Worm (Caenorhabditis elegans) whole organism, mixed stage, embryonic: ENCODE results near the gene nas-13.
A peak's percentile ranks its signal among the peaks of the same experiment; 100 is the strongest.

ENCODE experiments used
- M03D4.4 ChIP-seq: sonication (generic microtip); optimal IDR thresholded peaks from 2 replicates; lab custom pipeline; 2017; ENCODE audit warnings: mild to moderate bottlenecking, missing genetic modification characterization, missing compliant biosample characterization
- bed-3 ChIP-seq: fragments of 200-800 bp; sonication (Bioruptor generic); optimal IDR thresholded peaks from 3 replicates; lab custom pipeline; 2018; ENCODE audit warnings: mild to moderate bottlenecking, missing genetic modification characterization, moderate library complexity, missing compliant biosample characterization
- blmp-1 ChIP-seq: fragments of 150-350 bp; optimal IDR thresholded peaks from 2 replicates; lab custom pipeline; 2014; ENCODE audit warnings: missing biosample characterization, missing genetic modification characterization
- ceh-43 ChIP-seq: fragments of 200-800 bp; sonication (Bioruptor generic); optimal IDR thresholded peaks from 2 replicates; lab custom pipeline; 2018; ENCODE audit warnings: mild to moderate bottlenecking, missing genetic modification characterization, moderate library complexity, missing compliant biosample characterization
- ces-1 ChIP-seq: fragments of 150-350 bp; optimal IDR thresholded peaks from 2 replicates; lab custom pipeline; 2014; ENCODE audit warnings: missing biosample characterization, missing genetic modification reagents, missing genetic modification characterization
- cnd-1 ChIP-seq: fragments of 200-800 bp; sonication (Bioruptor generic); optimal IDR thresholded peaks from 2 replicates; lab custom pipeline; 2018; ENCODE audit warnings: mild to moderate bottlenecking, missing genetic modification characterization, missing compliant biosample characterization
- drap-1 ChIP-seq: fragments of 200-800 bp; sonication (Bioruptor generic); optimal IDR thresholded peaks from 3 replicates; lab custom pipeline; 2018; ENCODE audit warnings: mild to moderate bottlenecking, missing genetic modification characterization, missing compliant biosample characterization
- elt-1 ChIP-seq: sonication (generic microtip); optimal IDR thresholded peaks from 2 replicates; lab custom pipeline; 2017; ENCODE audit warnings: missing genetic modification characterization, mild to moderate bottlenecking, missing compliant biosample characterization, antibody characterized with exemption, moderate library complexity, borderline replicate concordance; ENCODE audit not compliant: insufficient read depth
- elt-3 ChIP-seq: fragments of 150-350 bp; optimal IDR thresholded peaks from 2 replicates; lab custom pipeline; 2014; ENCODE audit warnings: missing biosample characterization, missing genetic modification characterization
- flh-1 ChIP-seq: fragments of 200-800 bp; sonication (Bioruptor generic); optimal IDR thresholded peaks from 2 replicates; lab custom pipeline; 2018; ENCODE audit warnings: mild to moderate bottlenecking, missing genetic modification characterization, moderate library complexity, missing compliant biosample characterization
- hlh-1 ChIP-seq: fragments of 150-350 bp; optimal IDR thresholded peaks from 2 replicates; lab custom pipeline; 2014; ENCODE audit warnings: missing biosample characterization, missing genetic modification reagents, missing genetic modification characterization
- lin-13 ChIP-seq: fragments of 150-350 bp; optimal IDR thresholded peaks from 2 replicates; lab custom pipeline; 2014; ENCODE audit warnings: missing biosample characterization, missing genetic modification characterization
- lsy-2 ChIP-seq: fragments of 150-350 bp; optimal IDR thresholded peaks from 2 replicates; lab custom pipeline; 2014; ENCODE audit warnings: missing biosample characterization, missing genetic modification characterization
- mab-5 ChIP-seq: fragments of 150-350 bp; optimal IDR thresholded peaks from 2 replicates; lab custom pipeline; 2014; ENCODE audit warnings: missing biosample characterization, missing genetic modification characterization
- mep-1 ChIP-seq: fragments of 150-350 bp; optimal IDR thresholded peaks from 2 replicates; lab custom pipeline; 2017; ENCODE audit warnings: missing biosample characterization, missing genetic modification reagents, missing genetic modification characterization, inconsistent platforms
- mls-2 ChIP-seq: sonication (generic microtip); optimal IDR thresholded peaks from 2 replicates; lab custom pipeline; 2016; ENCODE audit warnings: mild to moderate bottlenecking, missing genetic modification characterization, moderate library complexity, missing compliant biosample characterization
- nhr-12 ChIP-seq: fragments of 150-350 bp; optimal IDR thresholded peaks from 2 replicates; lab custom pipeline; 2014; ENCODE audit warnings: missing biosample characterization, missing genetic modification characterization
- nhr-2 ChIP-seq: fragments of 150-350 bp; optimal IDR thresholded peaks from 2 replicates; lab custom pipeline; 2014; ENCODE audit warnings: missing biosample characterization, missing genetic modification characterization
- nhr-237 ChIP-seq: fragments of 150-350 bp; optimal IDR thresholded peaks from 2 replicates; lab custom pipeline; 2014; ENCODE audit warnings: missing biosample characterization, missing genetic modification characterization
- nhr-28 ChIP-seq: fragments of 150-350 bp; optimal IDR thresholded peaks from 2 replicates; lab custom pipeline; 2014; ENCODE audit warnings: missing biosample characterization, missing genetic modification characterization
- nhr-76 ChIP-seq: sonication (generic microtip); optimal IDR thresholded peaks from 2 replicates; lab custom pipeline; 2017; ENCODE audit warnings: missing biosample characterization, missing genetic modification characterization
- pha-4 ChIP-seq: fragments of 150-350 bp; optimal IDR thresholded peaks from 2 replicates; lab custom pipeline; 2018; ENCODE audit warnings: missing biosample characterization, missing genetic modification reagents, missing genetic modification characterization
- sem-2 ChIP-seq: fragments of 200-800 bp; sonication (Bioruptor generic); optimal IDR thresholded peaks from 2 replicates; lab custom pipeline; 2018; ENCODE audit warnings: mild to moderate bottlenecking, missing genetic modification characterization, missing compliant biosample characterization
- sptf-1 ChIP-seq: sonication (generic microtip); optimal IDR thresholded peaks from 2 replicates; lab custom pipeline; 2017; ENCODE audit warnings: mild to moderate bottlenecking, missing genetic modification characterization, moderate library complexity, missing compliant biosample characterization
- tbx-8 ChIP-seq: fragments of 200-800 bp; sonication (Bioruptor generic); optimal IDR thresholded peaks from 2 replicates; lab custom pipeline; 2018; ENCODE audit warnings: mild to moderate bottlenecking, missing genetic modification characterization, moderate library complexity, missing compliant biosample characterization
- unc-120 ChIP-seq: sonication (generic microtip); optimal IDR thresholded peaks from 2 replicates; lab custom pipeline; 2017; ENCODE audit warnings: missing genetic modification characterization, missing compliant biosample characterization; ENCODE audit not compliant: poor library complexity, severe bottlenecking
- unc-39 ChIP-seq: fragments of 150-350 bp; optimal IDR thresholded peaks from 2 replicates; lab custom pipeline; 2014; ENCODE audit warnings: missing biosample characterization, missing genetic modification characterization
- unc-62 ChIP-seq: fragments of 150-350 bp; optimal IDR thresholded peaks from 2 replicates; lab custom pipeline; 2014; ENCODE audit warnings: missing biosample characterization, missing genetic modification reagents, missing genetic modification characterization
- zip-8 ChIP-seq: fragments of 150-350 bp; optimal IDR thresholded peaks from 2 replicates; lab custom pipeline; 2014; ENCODE audit warnings: missing biosample characterization, missing genetic modification characterization
- ztf-11 ChIP-seq: fragments of 150-350 bp; optimal IDR thresholded peaks from 2 replicates; lab custom pipeline; 2014; ENCODE audit warnings: missing biosample characterization, missing genetic modification characterization

nas-13 gene

DNA sequence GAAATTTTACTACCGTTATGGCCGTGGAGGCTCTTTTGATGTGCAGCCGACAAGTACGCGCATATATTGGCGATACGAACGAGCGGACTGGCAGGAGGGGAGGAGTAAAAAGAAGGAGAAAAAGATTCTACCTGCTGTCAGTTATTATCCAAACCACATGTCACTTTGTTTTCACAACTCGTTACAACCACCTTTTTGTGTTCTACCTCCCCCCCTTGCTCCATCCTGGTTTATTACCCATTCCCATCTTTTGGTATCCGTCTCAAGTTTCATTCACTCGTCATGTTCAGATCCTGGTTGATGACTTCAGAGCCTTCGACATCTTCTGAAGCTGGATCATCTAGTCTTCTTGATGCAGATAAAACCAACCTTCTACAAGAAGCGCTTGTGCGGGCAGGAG is 20.4 kb downstream of the nas-13 start, which contains the start of gene psa-3:
Gene psa-3 (plus strand): TSS at position 301 of the 400 bp plus-strand sequence.
- TF ChIP-seq mep-1 (tag; lab: Kevin White, UChicago) = no peak
- no peak for TF ChIP-seq bed-3 (GFP tag; lab: Kevin White, UChicago)
- no peak for TF ChIP-seq blmp-1
- TF ChIP-seq pha-4 (tag; lab: Kevin White, UChicago) = no peak
- TF ChIP-seq nhr-28 = no peak
- TF ChIP-seq ceh-43 (GFP tag; lab: Kevin White, UChicago) = no peak
- no peak for TF ChIP-seq M03D4.4 (tag; lab: Kevin White, UChicago)
- no peak for TF ChIP-seq elt-3 (tag; lab: Kevin White, UChicago)
- no peak for TF ChIP-seq unc-39 (tag; lab: Kevin White, UChicago)
- TF ChIP-seq unc-62 (GFP tag; lab: Kevin White, UChicago) = no peak
- TF ChIP-seq mab-5 (tag; lab: Kevin White, UChicago) = no peak
- TF ChIP-seq ztf-11 (tag; lab: Kevin White, UChicago) = no peak
- TF ChIP-seq elt-1 = no peak
- TF ChIP-seq lsy-2 (tag; lab: Kevin White, UChicago) = no peak
- no peak for TF ChIP-seq zip-8 (tag; lab: Kevin White, UChicago)
- no peak for TF ChIP-seq drap-1 (GFP tag; lab: Kevin White, UChicago)
- TF ChIP-seq nhr-237 (tag; lab: Kevin White, UChicago) = no peak
- TF ChIP-seq nhr-76 = no peak
- no peak for TF ChIP-seq flh-1
- TF ChIP-seq, all 35 proteins: peak for 0

DNA sequence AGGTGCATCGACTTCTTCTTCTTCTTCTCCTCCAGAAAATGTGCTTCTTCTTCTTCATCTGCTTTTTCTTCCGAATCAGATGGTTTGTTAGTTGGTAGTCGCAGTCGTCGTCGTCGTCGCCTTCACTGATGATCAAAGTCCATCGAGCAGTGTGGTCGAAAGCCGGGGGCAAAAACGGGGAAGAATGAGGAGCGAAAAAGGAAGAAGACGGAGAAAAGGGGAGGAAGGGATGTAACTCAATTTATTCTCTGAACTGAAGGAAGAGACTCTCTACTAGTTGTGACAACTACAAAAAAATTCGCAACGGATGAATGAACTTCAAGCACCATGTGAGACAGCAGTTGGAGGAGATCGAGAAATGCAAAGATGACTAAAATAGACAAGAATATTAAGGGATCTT is 32.3 kb downstream of the nas-13 start:
- TF ChIP-seq mep-1 (tag; lab: Kevin White, UChicago) (no peak), nhr-2 (tag; lab: Kevin White, UChicago) (no peak), elt-1 (no peak), cnd-1 (no peak), pha-4 (tag; lab: Kevin White, UChicago) (no peak), ces-1 (GFP tag; lab: Kevin White, UChicago) (peak; percentile 90), hlh-1 (tag; lab: Kevin White, UChicago) (no peak), nhr-12 (no peak)

DNA sequence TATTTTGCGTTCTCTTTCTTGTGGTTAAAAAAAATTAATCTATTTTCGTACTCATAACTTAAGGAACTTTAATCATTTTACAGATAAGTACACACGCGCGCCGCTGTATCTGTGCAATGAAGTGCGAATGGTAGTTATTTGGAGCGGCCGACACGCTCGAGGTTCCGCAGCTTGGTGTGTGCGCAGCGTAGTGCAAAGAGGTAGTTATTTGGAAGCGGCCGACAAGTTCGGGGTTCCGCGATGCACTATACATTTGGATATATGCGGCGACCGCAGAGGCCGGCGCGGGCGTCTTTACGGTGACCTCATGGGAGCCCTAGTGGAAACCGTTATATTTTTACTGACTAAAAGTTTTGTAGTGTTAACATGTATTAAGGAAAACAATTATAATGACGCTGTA is 35.4 kb downstream of the nas-13 start:
- TF ChIP-seq M03D4.4 (tag; lab: Kevin White, UChicago) = no peak
- no peak for TF ChIP-seq mep-1 (tag; lab: Kevin White, UChicago)
- TF ChIP-seq zip-8 (tag; lab: Kevin White, UChicago) = no peak
- no peak for TF ChIP-seq ceh-43 (GFP tag; lab: Kevin White, UChicago)
- no peak for TF ChIP-seq nhr-2 (tag; lab: Kevin White, UChicago)
- no peak for TF ChIP-seq hlh-1 (tag; lab: Kevin White, UChicago)
- no peak for TF ChIP-seq cnd-1
- TF ChIP-seq mls-2 (tag; lab: Kevin White, UChicago) = no peak
- no peak for TF ChIP-seq ces-1 (GFP tag; lab: Kevin White, UChicago)
- TF ChIP-seq nhr-237 (tag; lab: Kevin White, UChicago) = no peak
- TF ChIP-seq unc-120 (tag; lab: Kevin White, UChicago) = no peak
- TF ChIP-seq sptf-1 (tag; lab: Kevin White, UChicago) = no peak
- TF ChIP-seq flh-1 = no peak
- TF ChIP-seq ztf-11 (tag; lab: Kevin White, UChicago) = no peak
- no peak for TF ChIP-seq pha-4 (tag; lab: Kevin White, UChicago)

DNA sequence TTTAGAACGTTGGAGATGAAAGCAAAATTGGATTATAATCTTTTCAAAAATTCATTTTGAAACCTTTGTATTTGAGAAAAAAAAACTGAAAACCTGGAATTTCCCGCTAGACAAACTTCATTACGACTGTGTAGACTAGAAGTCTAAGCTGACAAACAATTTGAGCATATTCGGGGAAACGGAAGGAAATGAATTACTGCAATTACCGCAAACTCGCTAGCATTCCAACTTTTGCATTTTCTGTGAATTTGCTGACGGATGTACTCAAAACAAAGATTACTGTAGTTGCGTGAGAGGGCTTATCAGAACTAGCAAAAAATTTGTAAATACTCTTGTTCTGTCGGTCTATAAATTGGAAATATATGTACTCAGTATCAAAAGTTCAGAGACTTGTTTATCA is 38.2 kb downstream of the nas-13 start:
- TF ChIP-seq sem-2 (GFP tag; lab: Kevin White, UChicago) = no peak
- no peak for TF ChIP-seq lsy-2 (tag; lab: Kevin White, UChicago)
- no peak for TF ChIP-seq drap-1 (GFP tag; lab: Kevin White, UChicago)

DNA sequence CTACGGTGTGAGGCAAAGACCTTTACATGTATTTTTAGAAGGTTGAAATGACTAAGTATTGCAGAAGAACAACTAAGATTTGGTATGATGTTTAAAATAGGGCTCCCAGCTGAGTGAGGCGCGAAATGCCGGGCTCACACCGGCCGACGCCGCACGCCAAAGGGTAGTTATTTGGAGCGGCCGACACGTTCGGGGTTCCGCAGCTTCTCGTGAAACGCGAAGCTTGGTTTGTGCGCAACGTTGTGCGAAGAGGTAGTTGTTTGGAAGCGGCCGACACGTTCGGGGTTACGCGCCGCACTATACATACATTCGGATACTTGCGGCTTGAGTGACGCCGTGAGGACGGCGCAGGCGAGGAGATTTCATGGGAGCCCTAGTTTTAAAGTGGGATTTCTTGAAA is 39.8 kb downstream of the nas-13 start:
- TF ChIP-seq nhr-2 (tag; lab: Kevin White, UChicago) (no peak), unc-62 (GFP tag; lab: Kevin White, UChicago) (no peak), hlh-1 (tag; lab: Kevin White, UChicago) (no peak), mls-2 (tag; lab: Kevin White, UChicago) (no peak), ztf-11 (tag; lab: Kevin White, UChicago) (no peak), sem-2 (GFP tag; lab: Kevin White, UChicago) (no peak), pha-4 (tag; lab: Kevin White, UChicago) (no peak), drap-1 (GFP tag; lab: Kevin White, UChicago) (no peak), nhr-237 (tag; lab: Kevin White, UChicago) (no peak), ceh-43 (GFP tag; lab: Kevin White, UChicago) (no peak), sptf-1 (tag; lab: Kevin White, UChicago) (no peak), tbx-8 (GFP tag; lab: Kevin White, UChicago) (no peak), lin-13 (tag; lab: Kevin White, UChicago) (no peak)
- TF ChIP-seq, all 35 proteins: peak for 0
